Worm (Caenorhabditis elegans) whole organism, L3 larva: ENCODE data around the gene Y45G5AM.5.

Source experiments
- aly-2 ChIP-seq: fragments of 150-350 bp; optimal IDR thresholded peaks from 2 replicates; lab custom pipeline; 2014; ENCODE audit warnings: missing biosample characterization, missing genetic modification characterization
- ama-1 ChIP-seq: fragments of 150-350 bp; optimal IDR thresholded peaks from 2 replicates; lab custom pipeline; 2018
- ceh-16 ChIP-seq: sonication (generic microtip); optimal IDR thresholded peaks from 2 replicates; lab custom pipeline; 2017; ENCODE audit warnings: missing biosample characterization, missing genetic modification characterization
- ceh-82 ChIP-seq: fragments of 150-350 bp; optimal IDR thresholded peaks from 2 replicates; lab custom pipeline; 2014; ENCODE audit warnings: missing biosample characterization, missing genetic modification characterization
- ceh-9 ChIP-seq: sonication (generic microtip); optimal IDR thresholded peaks from 2 replicates; lab custom pipeline; 2018; ENCODE audit warnings: missing biosample characterization, missing genetic modification characterization
- daf-12 ChIP-seq: fragments of 150-350 bp; optimal IDR thresholded peaks from 2 replicates; lab custom pipeline; 2014; ENCODE audit warnings: missing biosample characterization, missing genetic modification reagents, missing genetic modification characterization
- egl-5 ChIP-seq: fragments of 150-350 bp; optimal IDR thresholded peaks from 2 replicates; lab custom pipeline; 2017; ENCODE audit warnings: missing biosample characterization, missing genetic modification reagents, missing genetic modification characterization, inconsistent platforms
- elt-1 ChIP-seq: fragments of 150-350 bp; optimal IDR thresholded peaks from 2 replicates; lab custom pipeline; 2014; ENCODE audit warnings: missing biosample characterization, missing genetic modification characterization
- elt-2 ChIP-seq: sonication (generic microtip); optimal IDR thresholded peaks from 2 replicates; lab custom pipeline; 2016; ENCODE audit warnings: missing genetic modification reagents, mild to moderate bottlenecking, missing genetic modification characterization, missing compliant biosample characterization
- elt-3 ChIP-seq, 3 experiments: fragments of 150-350 bp in 1 of 3; sonication (generic microtip) in 2 of 3; optimal IDR thresholded peaks; 2 replicates in 2 of 3; 4 replicates in 1 of 3; lab custom pipeline; 2014 to 2017; ENCODE audit warnings: missing biosample characterization in 3 of 3, missing genetic modification characterization in 3 of 3
- eor-1 ChIP-seq, 2 experiments: fragments of 150-350 bp; optimal IDR thresholded peaks; 2 replicates each; lab custom pipeline; 2014 to 2018; ENCODE audit warnings: missing biosample characterization in 2 of 2, missing genetic modification characterization in 2 of 2
- fos-1 ChIP-seq: fragments of 150-350 bp; optimal IDR thresholded peaks from 2 replicates; lab custom pipeline; 2014; ENCODE audit warnings: missing biosample characterization, missing genetic modification characterization
- hmg-11 ChIP-seq: sonication (generic microtip); optimal IDR thresholded peaks from 2 replicates; lab custom pipeline; 2016; ENCODE audit warnings: missing genetic modification characterization, missing compliant biosample characterization
- jun-1 ChIP-seq: fragments of 150-350 bp; optimal IDR thresholded peaks from 2 replicates; lab custom pipeline; 2014; ENCODE audit warnings: missing biosample characterization, missing genetic modification reagents, missing genetic modification characterization
- lin-39 ChIP-seq: fragments of 150-350 bp; optimal IDR thresholded peaks from 2 replicates; lab custom pipeline; 2018; ENCODE audit warnings: missing biosample characterization, missing genetic modification reagents, missing genetic modification characterization
- lsy-12 ChIP-seq: sonication (generic microtip); optimal IDR thresholded peaks from 2 replicates; lab custom pipeline; 2016; ENCODE audit warnings: mild to moderate bottlenecking, missing genetic modification characterization, missing compliant biosample characterization
- mdl-1 ChIP-seq: fragments of 150-350 bp; optimal IDR thresholded peaks from 2 replicates; lab custom pipeline; 2014; ENCODE audit warnings: missing biosample characterization, missing genetic modification characterization
- mml-1 ChIP-seq: fragments of 150-350 bp; sonication (generic microtip); optimal IDR thresholded peaks from 3 replicates; lab custom pipeline; 2014; ENCODE audit warnings: missing biosample characterization, missing genetic modification characterization
- nfya-1 ChIP-seq: sonication (generic microtip); optimal IDR thresholded peaks from 2 replicates; lab custom pipeline; 2017; ENCODE audit warnings: missing genetic modification characterization, mild to moderate bottlenecking, missing compliant biosample characterization, antibody characterized with exemption, moderate library complexity; ENCODE audit not compliant: insufficient read depth
- nhr-11 ChIP-seq: fragments of 150-350 bp; optimal IDR thresholded peaks from 2 replicates; lab custom pipeline; 2014; ENCODE audit warnings: missing biosample characterization, missing genetic modification characterization
- nhr-12 ChIP-seq: fragments of 150-350 bp; optimal IDR thresholded peaks from 2 replicates; lab custom pipeline; 2014; ENCODE audit warnings: missing biosample characterization, missing genetic modification characterization
- nhr-23 ChIP-seq: fragments of 150-350 bp; optimal IDR thresholded peaks from 2 replicates; lab custom pipeline; 2014; ENCODE audit warnings: missing biosample characterization, missing genetic modification reagents, missing genetic modification characterization
- nhr-237 ChIP-seq: fragments of 150-350 bp; optimal IDR thresholded peaks from 2 replicates; lab custom pipeline; 2014; ENCODE audit warnings: missing biosample characterization, missing genetic modification characterization
- nhr-25 ChIP-seq: sonication (generic microtip); optimal IDR thresholded peaks from 2 replicates; lab custom pipeline; 2017; ENCODE audit warnings: missing biosample characterization, missing genetic modification characterization
- nhr-28 ChIP-seq: fragments of 150-350 bp; optimal IDR thresholded peaks from 2 replicates; lab custom pipeline; 2014; ENCODE audit warnings: missing biosample characterization, missing genetic modification characterization
- nhr-43 ChIP-seq: sonication (generic microtip); optimal IDR thresholded peaks from 2 replicates; lab custom pipeline; 2016; ENCODE audit warnings: mild to moderate bottlenecking, missing genetic modification characterization, missing compliant biosample characterization; ENCODE audit not compliant: poor library complexity, severe bottlenecking
- nhr-67 ChIP-seq: fragments of 150-350 bp; optimal IDR thresholded peaks from 2 replicates; lab custom pipeline; 2014; ENCODE audit warnings: missing biosample characterization, missing genetic modification characterization
- nhr-76 ChIP-seq: fragments of 150-350 bp; sonication (generic microtip); optimal IDR thresholded peaks from 5 replicates; lab custom pipeline; 2014; ENCODE audit warnings: missing biosample characterization, missing genetic modification characterization
- nhr-77 ChIP-seq: fragments of 150-350 bp; optimal IDR thresholded peaks from 2 replicates; lab custom pipeline; 2014; ENCODE audit warnings: missing biosample characterization, missing genetic modification characterization
- pha-4 ChIP-seq: fragments of 150-350 bp; optimal IDR thresholded peaks from 2 replicates; lab custom pipeline; 2014; ENCODE audit warnings: missing biosample characterization, missing genetic modification reagents, missing genetic modification characterization
- sea-2 ChIP-seq: fragments of 150-350 bp; sonication (generic microtip); optimal IDR thresholded peaks from 4 replicates; lab custom pipeline; 2014; ENCODE audit warnings: missing biosample characterization, missing genetic modification reagents, missing genetic modification characterization
- skn-1 ChIP-seq: fragments of 150-350 bp; optimal IDR thresholded peaks from 2 replicates; lab custom pipeline; 2014; ENCODE audit warnings: missing biosample characterization, missing genetic modification characterization
- snpc-4 ChIP-seq: fragments of 150-350 bp; optimal IDR thresholded peaks from 2 replicates; lab custom pipeline; 2014; ENCODE audit warnings: missing biosample characterization, missing genetic modification characterization
- unc-62 ChIP-seq: fragments of 150-350 bp; sonication (generic microtip); optimal IDR thresholded peaks from 4 replicates; lab custom pipeline; 2014; ENCODE audit warnings: missing biosample characterization, missing genetic modification reagents, missing genetic modification characterization
- zag-1 ChIP-seq: fragments of 150-350 bp; optimal IDR thresholded peaks from 2 replicates; lab custom pipeline; 2014; ENCODE audit warnings: missing biosample characterization, missing genetic modification characterization
- ztf-4 ChIP-seq: fragments of 150-350 bp; optimal IDR thresholded peaks from 2 replicates; lab custom pipeline; 2014; ENCODE audit warnings: missing biosample characterization, missing genetic modification characterization

Y45G5AM.5 gene

DNA sequence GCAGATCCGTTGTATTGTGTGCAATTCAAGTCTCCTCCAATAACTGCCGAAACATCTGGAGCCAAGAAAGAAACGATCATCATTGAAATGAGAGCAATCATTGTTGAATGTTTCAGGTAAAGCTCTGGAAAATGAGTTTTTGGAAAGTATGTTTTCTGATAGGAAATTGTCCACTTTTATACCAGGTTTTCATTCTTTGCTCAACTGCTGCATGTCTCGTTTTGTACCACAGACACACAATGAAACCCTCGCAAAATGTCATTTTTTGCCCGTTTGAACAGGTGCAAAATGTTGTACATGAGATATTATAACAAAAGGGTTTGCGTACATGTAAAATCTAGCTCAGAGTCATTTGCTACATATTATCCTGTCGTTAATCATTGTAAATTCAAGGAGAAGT lies 39.6 kb upstream of the Y45G5AM.5 start, which contains the start of gene T05B4.10:
Gene T05B4.10 (minus strand): TSS at position 101 of the 400 bp plus-strand sequence.
- TF ChIP-seq nhr-43 (tag; lab: Kevin White, UChicago) = no peak
- no peak for TF ChIP-seq nhr-11
- TF ChIP-seq jun-1 (tag; lab: Kevin White, UChicago) = no peak
- no peak for TF ChIP-seq zag-1 (tag; lab: Kevin White, UChicago)
- TF ChIP-seq lin-39 = no peak
- no peak for TF ChIP-seq mml-1
- TF ChIP-seq hmg-11 (tag; lab: Kevin White, UChicago) = no peak
- no peak for TF ChIP-seq nhr-12 (tag; lab: Kevin White, UChicago)
- TF ChIP-seq nhr-77 = no peak
- TF ChIP-seq aly-2 (tag; lab: Kevin White, UChicago) = no peak
- no peak for TF ChIP-seq daf-12 (tag; lab: Kevin White, UChicago)
- TF ChIP-seq nhr-25 = no peak
- TF ChIP-seq sea-2 = no peak

DNA sequence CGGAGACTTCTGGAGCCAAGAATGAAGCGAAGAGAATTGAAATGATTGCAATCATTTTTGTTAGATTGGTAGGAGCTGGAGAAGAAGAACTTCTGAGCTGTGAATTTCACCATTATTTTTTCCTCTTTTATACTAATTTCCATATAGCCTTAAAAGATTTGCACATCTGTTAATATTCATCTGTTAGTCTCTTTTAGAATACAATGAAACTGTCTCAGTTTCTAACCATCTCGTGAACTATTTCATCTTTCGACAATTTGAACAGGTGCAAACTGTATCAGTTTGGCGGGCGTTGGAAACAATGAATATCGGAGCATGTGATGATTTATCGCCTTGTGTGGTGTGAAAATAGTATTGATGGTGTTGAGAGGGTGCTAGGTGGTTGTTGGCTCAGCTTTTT lies 37.8 kb upstream of the Y45G5AM.5 start, which contains the start of gene phat-5:
Gene phat-5 (minus strand): TSS at position 101 of the 400 bp plus-strand sequence.
- TF ChIP-seq skn-1 (tag; lab: Kevin White, UChicago) = no peak
- no peak for TF ChIP-seq ceh-9
- TF ChIP-seq unc-62 (GFP tag; lab: Kevin White, UChicago) = no peak
- no peak for TF ChIP-seq nhr-67
- no peak for TF ChIP-seq mml-1

ce11 chrV:4125552-4126084 lies 34.6 kb upstream of the Y45G5AM.5 start, which contains the start of gene T05B4.12:
T05B4.12 (minus strand) TSS chrV:4126034.
- TF ChIP-seq skn-1 (tag; lab: Kevin White, UChicago) (no peak), nhr-28 (no peak), zag-1 (tag; lab: Kevin White, UChicago) (no peak), aly-2 (tag; lab: Kevin White, UChicago) (no peak), ceh-82 (tag; lab: Kevin White, UChicago) (no peak), nhr-237 (tag; lab: Kevin White, UChicago) (no peak), nhr-76 (no peak)

- no peak for TF ChIP-seq nhr-23 (tag; lab: Kevin White, UChicago)
- TF ChIP-seq nfya-1 (tag; lab: Kevin White, UChicago) = no peak
- TF ChIP-seq mdl-1 (tag; lab: Kevin White, UChicago) = no peak
- TF ChIP-seq ceh-9 = no peak
- no peak for TF ChIP-seq zag-1 (tag; lab: Kevin White, UChicago)
- TF ChIP-seq elt-2 (tag; lab: Kevin White, UChicago) = no peak
- TF ChIP-seq lsy-12 (tag; lab: Kevin White, UChicago) = no peak
- TF ChIP-seq elt-1 (tag; lab: Kevin White, UChicago) = no peak
- TF ChIP-seq nhr-25 = no peak
- no peak for TF ChIP-seq snpc-4
- no peak for TF ChIP-seq nhr-12 (tag; lab: Kevin White, UChicago)
- no peak for TF ChIP-seq mml-1
- no peak for TF ChIP-seq pha-4 (tag; lab: Kevin White, UChicago)
- TF ChIP-seq eor-1 (tag; optimal IDR thresholded peaks at IDR 0.05; lab: Kevin White, UChicago) = no peak
- no peak for TF ChIP-seq elt-3 (tag; optimal IDR thresholded peaks at IDR 0.05; lab: Kevin White, UChicago)
- TF ChIP-seq ztf-4 = no peak
Measured at ce11 chrV:4127435-4127834, 32.8 kb upstream of the Y45G5AM.5 start, which contains the start of gene T05B4.13. T05B4.13 (minus strand) TSS chrV:4127535.

ce11 chrV:4129604-4130003 lies 30.6 kb upstream of the Y45G5AM.5 start, which contains the start of gene phat-4:
phat-4 (plus strand) TSS chrV:4129904.
- TF ChIP-seq daf-12 (tag; lab: Kevin White, UChicago) (no peak), fos-1 (tag; lab: Kevin White, UChicago) (no peak), nhr-12 (tag; lab: Kevin White, UChicago) (no peak), aly-2 (tag; lab: Kevin White, UChicago) (no peak), unc-62 (GFP tag; lab: Kevin White, UChicago) (no peak), skn-1 (tag; lab: Kevin White, UChicago) (no peak), ama-1 (lab: Kevin White, UChicago) (no peak), egl-5 (tag; lab: Kevin White, UChicago) (no peak), ceh-16 (no peak), nhr-28 (no peak), ztf-4 (no peak)
- TF ChIP-seq, all 47 proteins: peak for 0
